Worm (Caenorhabditis elegans) whole organism, young adult: ENCODE measurements around the gene H23L24.4.
A peak's percentile ranks its signal among the peaks of the same experiment; 100 is the strongest.

Experiments used
- B0035.1 ChIP-seq: sonication (generic microtip); optimal IDR thresholded peaks from 2 replicates; lab custom pipeline; 2016; ENCODE audit warnings: missing genetic modification characterization, mild to moderate bottlenecking, missing compliant biosample characterization, missing genotype, missing genetic modification reagents
- D2030.7 ChIP-seq: fragments of 200-800 bp; sonication (Bioruptor generic); IDR thresholded peaks from 2 replicates; pipeline ENCODE4 v1.3.6; 2022; ENCODE audit warnings: missing genetic modification reagents, missing genetic modification characterization, missing compliant biosample characterization
- F49E8.2 ChIP-seq: sonication (generic microtip); optimal IDR thresholded peaks from 3 replicates; lab custom pipeline; 2017; ENCODE audit warnings: missing genetic modification characterization, mild to moderate bottlenecking, missing compliant biosample characterization, antibody characterized with exemption, moderate library complexity; ENCODE audit not compliant: insufficient read depth
- F52B5.7 ChIP-seq: sonication (generic microtip); optimal IDR thresholded peaks from 2 replicates; lab custom pipeline; 2016; ENCODE audit warnings: mild to moderate bottlenecking, missing genetic modification characterization, missing compliant biosample characterization
- F57A8.1 ChIP-seq: fragments of 200-800 bp; sonication (Bioruptor generic); optimal IDR thresholded peaks from 2 replicates; lab custom pipeline; 2018; ENCODE audit warnings: mild to moderate bottlenecking, missing genetic modification characterization, moderate library complexity, missing compliant biosample characterization
- T07F8.4 ChIP-seq: sonication (generic microtip); optimal IDR thresholded peaks from 2 replicates; lab custom pipeline; 2016; ENCODE audit warnings: mild to moderate bottlenecking, missing genetic modification characterization, moderate library complexity, missing compliant biosample characterization
- T26A5.8 ChIP-seq: sonication (generic microtip); optimal IDR thresholded peaks from 2 replicates; lab custom pipeline; 2016; ENCODE audit warnings: missing genetic modification characterization, missing compliant biosample characterization
- Y56A3A.18 ChIP-seq: fragments of 200-800 bp; sonication (Bioruptor generic); IDR thresholded peaks from 2 replicates; pipeline ENCODE4 v1.3.6; 2022; ENCODE audit warnings: missing genetic modification reagents, missing genetic modification characterization, missing compliant biosample characterization
- Y95B8A.8 ChIP-seq: fragments of 200-800 bp; sonication (Bioruptor generic); IDR thresholded peaks from 2 replicates; pipeline ENCODE4 v1.3.6; 2022; ENCODE audit warnings: missing genetic modification reagents, missing genetic modification characterization, missing compliant biosample characterization
- ZK185.1 ChIP-seq: sonication (generic microtip); optimal IDR thresholded peaks from 2 replicates; lab custom pipeline; 2016; ENCODE audit warnings: mild to moderate bottlenecking, missing genetic modification characterization, missing compliant biosample characterization; ENCODE audit not compliant: poor library complexity, severe bottlenecking
- akir-1 ChIP-seq: fragments of 200-800 bp; sonication (Bioruptor generic); optimal IDR thresholded peaks from 2 replicates; lab custom pipeline; 2018; ENCODE audit warnings: mild to moderate bottlenecking, missing genetic modification characterization, moderate library complexity, missing compliant biosample characterization
- ama-1 ChIP-seq, 3 experiments: fragments of 150-350 bp in 1 of 3; sonication (generic microtip) in 2 of 3; optimal IDR thresholded peaks; 2 replicates each; lab custom pipeline; 2014 to 2018; ENCODE audit warnings: missing biosample characterization in 2 of 3, missing genetic modification characterization in 2 of 3, missing genetic modification reagents in 2 of 3
- aptf-2 ChIP-seq: fragments of 200-800 bp; sonication (Bioruptor generic); conservative IDR thresholded peaks from 2 replicates; pipeline ENCODE4 v1.3.6; 2022; ENCODE audit warnings: missing genetic modification reagents, missing genetic modification characterization, missing compliant biosample characterization
- aptf-3 ChIP-seq: fragments of 200-800 bp; sonication (Bioruptor generic); IDR thresholded peaks from 2 replicates; pipeline ENCODE4 v1.3.6; 2022; ENCODE audit warnings: missing genetic modification characterization, missing compliant biosample characterization
- ceh-40 ChIP-seq: fragments of 200-800 bp; sonication (Bioruptor generic); IDR thresholded peaks from 2 replicates; pipeline ENCODE4 v1.3.6; 2022; ENCODE audit warnings: missing genetic modification characterization, missing compliant biosample characterization
- die-1 ChIP-seq: sonication (generic microtip); optimal IDR thresholded peaks from 2 replicates; lab custom pipeline; 2016; ENCODE audit warnings: missing genotype, mild to moderate bottlenecking, missing genetic modification characterization, missing compliant biosample characterization
- dpl-1 ChIP-seq: fragments of 150-350 bp; optimal IDR thresholded peaks from 2 replicates; lab custom pipeline; 2014; ENCODE audit warnings: missing biosample characterization, missing genetic modification reagents, missing genetic modification characterization
- ets-4 ChIP-seq: fragments of 200-800 bp; sonication (Bioruptor generic); optimal IDR thresholded peaks from 2 replicates; lab custom pipeline; 2018; ENCODE audit warnings: mild to moderate bottlenecking, missing genetic modification characterization, missing compliant biosample characterization
- gei-17 ChIP-seq: fragments of 200-800 bp; sonication (Bioruptor generic); optimal IDR thresholded peaks from 2 replicates; lab custom pipeline; 2018; ENCODE audit warnings: mild to moderate bottlenecking, missing genetic modification characterization, missing compliant biosample characterization
- him-1 ChIP-seq: sonication (generic microtip); optimal IDR thresholded peaks from 2 replicates; lab custom pipeline; 2016; ENCODE audit warnings: missing genotype, missing genetic modification reagents, missing genetic modification characterization, missing compliant biosample characterization
- hlh-12 ChIP-seq: sonication (generic microtip); optimal IDR thresholded peaks from 2 replicates; lab custom pipeline; 2016; ENCODE audit warnings: missing genetic modification characterization, missing compliant biosample characterization
- hmg-1.2 ChIP-seq: fragments of 200-800 bp; sonication (Bioruptor generic); IDR thresholded peaks from 2 replicates; pipeline ENCODE4 v1.3.6; 2022; ENCODE audit warnings: missing genetic modification reagents, missing genetic modification characterization, missing compliant biosample characterization
- hmg-20 ChIP-seq: fragments of 200-800 bp; sonication (Bioruptor generic); IDR thresholded peaks from 2 replicates; pipeline ENCODE4 v1.3.6; 2022; ENCODE audit warnings: missing genetic modification reagents, missing genetic modification characterization, missing compliant biosample characterization
- hrde-1 ChIP-seq: sonication (generic microtip); optimal IDR thresholded peaks from 2 replicates; lab custom pipeline; 2016; ENCODE audit warnings: missing genetic modification characterization, mild to moderate bottlenecking, missing compliant biosample characterization, moderate library complexity, missing genotype, missing genetic modification reagents, borderline replicate concordance
- hsf-1 ChIP-seq: fragments of 200-800 bp; sonication (Bioruptor generic); IDR thresholded peaks from 2 replicates; pipeline ENCODE4 v1.3.6; 2022; ENCODE audit warnings: missing genetic modification reagents, missing genetic modification characterization, missing compliant biosample characterization
- let-607 ChIP-seq, 2 experiments: fragments of 200-800 bp in 1 of 2; sonication (Bioruptor generic) in 1 of 2; sonication (generic microtip) in 1 of 2; optimal IDR thresholded peaks; 2 replicates each; lab custom pipeline; 2016 to 2018; ENCODE audit warnings: mild to moderate bottlenecking in 2 of 2, missing compliant biosample characterization in 2 of 2, missing genetic modification characterization in 2 of 2, moderate library complexity in 2 of 2, missing genotype in 1 of 2
- lin-26 ChIP-seq: fragments of 200-800 bp; sonication (Bioruptor generic); IDR thresholded peaks from 2 replicates; pipeline ENCODE4 v1.3.6; 2022; ENCODE audit warnings: missing genetic modification reagents, missing genetic modification characterization, missing compliant biosample characterization
- lin-40 ChIP-seq: sonication (generic microtip); optimal IDR thresholded peaks from 2 replicates; lab custom pipeline; 2016; ENCODE audit warnings: missing genetic modification characterization, mild to moderate bottlenecking, missing compliant biosample characterization, missing genotype, missing genetic modification reagents
- lir-1 ChIP-seq: fragments of 200-800 bp; sonication (Bioruptor generic); conservative IDR thresholded peaks from 2 replicates; pipeline ENCODE4 v1.3.6; 2022; ENCODE audit warnings: missing genetic modification reagents, missing genetic modification characterization, missing compliant biosample characterization
- madf-3 ChIP-seq: fragments of 200-800 bp; sonication (Bioruptor generic); IDR thresholded peaks from 2 replicates; pipeline ENCODE4 v1.3.6; 2022; ENCODE audit warnings: missing genetic modification reagents, missing genetic modification characterization, missing compliant biosample characterization
- mes-4 ChIP-seq: sonication (generic microtip); optimal IDR thresholded peaks from 2 replicates; lab custom pipeline; 2016; ENCODE audit warnings: missing genotype, missing genetic modification characterization, missing compliant biosample characterization
- nhr-90 ChIP-seq: sonication (generic microtip); optimal IDR thresholded peaks from 2 replicates; lab custom pipeline; 2016; ENCODE audit warnings: missing genotype, mild to moderate bottlenecking, missing genetic modification characterization, missing compliant biosample characterization
- rcor-1 ChIP-seq: fragments of 200-800 bp; sonication (Bioruptor generic); IDR thresholded peaks from 2 replicates; pipeline ENCODE4 v1.3.6; 2022; ENCODE audit warnings: missing genetic modification reagents, missing genetic modification characterization, missing compliant biosample characterization
- repo-1 ChIP-seq: sonication (generic microtip); optimal IDR thresholded peaks from 2 replicates; lab custom pipeline; 2017; ENCODE audit warnings: mild to moderate bottlenecking, missing genetic modification characterization, missing compliant biosample characterization
- rpc-1 ChIP-seq, 2 experiments: fragments of 150-350 bp in 1 of 2; sonication (generic microtip) in 1 of 2; optimal IDR thresholded peaks; 2 replicates each; lab custom pipeline; 2014 to 2018; ENCODE audit warnings: missing biosample characterization in 1 of 2, missing genetic modification characterization in 1 of 2, missing genetic modification reagents in 1 of 2, missing genotype in 1 of 2
- sdz-38 ChIP-seq: sonication (generic microtip); optimal IDR thresholded peaks from 2 replicates; lab custom pipeline; 2016; ENCODE audit warnings: missing genotype, missing genetic modification characterization, missing compliant biosample characterization
- snpc-4 ChIP-seq, 5 experiments: fragments of 150-350 bp in 1 of 5; sonication (generic microtip) in 4 of 5; optimal IDR thresholded peaks; 2 replicates each; lab custom pipeline; 2014 to 2018; ENCODE audit warnings: missing genetic modification characterization in 5 of 5, missing biosample characterization in 3 of 5, antibody characterized with exemption in 2 of 5, mild to moderate bottlenecking in 2 of 5, missing compliant biosample characterization in 2 of 5, missing genotype in 2 of 5, moderate library complexity in 2 of 5, missing genetic modification reagents in 1 of 5
- tbx-9 ChIP-seq: sonication (generic microtip); optimal IDR thresholded peaks from 2 replicates; lab custom pipeline; 2016; ENCODE audit warnings: borderline replicate concordance, missing genetic modification characterization, inconsistent platforms, missing compliant biosample characterization
- zfh-2 ChIP-seq: fragments of 200-800 bp; sonication (Bioruptor generic); conservative IDR thresholded peaks from 2 replicates; pipeline ENCODE4 v1.3.6; 2022; ENCODE audit warnings: missing genetic modification reagents, missing genetic modification characterization, missing compliant biosample characterization
- ztf-18 ChIP-seq: sonication (generic microtip); optimal IDR thresholded peaks from 2 replicates; lab custom pipeline; 2016; ENCODE audit warnings: missing genotype, mild to moderate bottlenecking, missing genetic modification characterization, missing compliant biosample characterization
- ztf-26 ChIP-seq: sonication (generic microtip); optimal IDR thresholded peaks from 2 replicates; lab custom pipeline; 2017; ENCODE audit warnings: missing genetic modification characterization, missing compliant biosample characterization
- ztf-6 ChIP-seq: fragments of 200-800 bp; sonication (Bioruptor generic); IDR thresholded peaks from 2 replicates; pipeline ENCODE4 v1.3.6; 2022; ENCODE audit warnings: missing genetic modification reagents, missing genetic modification characterization, missing compliant biosample characterization

The H23L24.4 gene

ce11 chrIV:8708046-8708445, 2.6 kb upstream of the H23L24.4 start:
- TF ChIP-seq hsf-1 (no peak), hmg-20 (GFP tag; lab: Robert Waterston, UW) (no peak), gei-17 (no peak), F57A8.1 (GFP tag; lab: Kevin White, UChicago) (no peak), tbx-9 (no peak), T07F8.4 (tag; lab: Kevin White, UChicago) (no peak), zfh-2 (GFP tag; lab: Robert Waterston, UW) (no peak), ceh-40 (GFP tag; lab: Robert Waterston, UW) (no peak), snpc-4 (GFP tag; optimal IDR thresholded peaks at IDR 0.05; lab: Kevin White, UChicago) (no peak), snpc-4 (tag; optimal IDR thresholded peaks at IDR 0.05; lab: Kevin White, UChicago) (no peak), dpl-1 (no peak), ama-1 (optimal IDR thresholded peaks at IDR 0.05; lab: Kevin White, UChicago) (no peak), ama-1 (GFP tag; optimal IDR thresholded peaks at IDR 0.05; lab: Kevin White, UChicago) (no peak), repo-1 (tag; lab: Kevin White, UChicago) (no peak), ztf-26 (no peak), akir-1 (GFP tag; lab: Kevin White, UChicago) (no peak), hmg-1.2 (GFP tag; lab: Robert Waterston, UW) (no peak), B0035.1 (tag; lab: Kevin White, UChicago) (no peak), ets-4 (GFP tag; lab: Kevin White, UChicago) (no peak), F52B5.7 (tag; lab: Kevin White, UChicago) (no peak)
- TF ChIP-seq, all 124 proteins: peak for 0

ce11 chrIV:8697436-8697835, 8.0 kb downstream of the H23L24.4 start, which contains the start of gene ttll-11:
TSS of gene ttll-11 (plus strand) at chrIV:8697736.
- no peak for TF ChIP-seq ZK185.1 (tag; lab: Kevin White, UChicago)
- TF ChIP-seq Y56A3A.18 (GFP tag; lab: Robert Waterston, UW) = no peak
- no peak for TF ChIP-seq F52B5.7 (tag; lab: Kevin White, UChicago)
- TF ChIP-seq F49E8.2 = no peak
- no peak for TF ChIP-seq hrde-1
- no peak for TF ChIP-seq rcor-1
- TF ChIP-seq him-1 (tag; lab: Kevin White, UChicago) = no peak
- no peak for TF ChIP-seq hsf-1
- no peak for TF ChIP-seq lin-26 (GFP tag; lab: Robert Waterston, UW)
- no peak for TF ChIP-seq aptf-2
- no peak for TF ChIP-seq snpc-4 (GFP tag; optimal IDR thresholded peaks at IDR 0.05; lab: Kevin White, UChicago)
- TF ChIP-seq snpc-4 (tag; optimal IDR thresholded peaks at IDR 0.05; lab: Kevin White, UChicago) = no peak
- TF ChIP-seq F57A8.1 (GFP tag; lab: Kevin White, UChicago) = no peak
- TF ChIP-seq mes-4 = no peak
- TF ChIP-seq, all 124 proteins: peak for 0

DNA sequence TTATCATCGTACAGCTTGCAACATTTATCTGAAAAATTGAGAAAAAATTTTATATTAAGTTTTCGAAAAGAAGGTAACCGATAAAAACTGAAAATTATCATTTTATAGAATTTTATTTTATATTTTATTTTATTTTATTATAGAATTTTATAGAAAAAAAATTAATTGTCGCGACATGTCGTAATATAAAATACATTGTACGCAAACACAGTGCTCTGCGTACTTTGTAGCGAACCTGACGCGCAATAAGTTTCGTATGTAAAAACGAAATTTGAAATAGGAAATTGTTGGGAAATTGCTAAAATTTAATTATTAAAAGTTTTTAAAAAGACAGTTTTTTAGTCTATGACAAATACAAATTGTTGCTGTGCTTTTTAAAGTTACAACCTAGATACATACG, 13.9 kb downstream of the H23L24.4 start, which contains the start of the genes hst-1 and ints-6:
Gene hst-1 (minus strand): TSS at position 28 of the 400 bp plus-strand sequence.
Gene ints-6 (plus strand): TSS at position 260 of the 400 bp plus-strand sequence.
- TF ChIP-seq F57A8.1 (GFP tag; lab: Kevin White, UChicago) (no peak), ztf-18 (tag; lab: Kevin White, UChicago) (peak; percentile 5)

ce11 chrIV:8687605-8688191, 17.7 kb downstream of the H23L24.4 start, which contains the start of gene snrp-3:
TSS of gene snrp-3 (minus strand) at chrIV:8687810.
- TF ChIP-seq hlh-12 (tag; lab: Kevin White, UChicago) (no peak), rpc-1 (optimal IDR thresholded peaks at IDR 0.05; lab: Kevin White, UChicago) (no peak), rpc-1 (tag; optimal IDR thresholded peaks at IDR 0.05; lab: Kevin White, UChicago) (no peak), sdz-38 (tag; lab: Kevin White, UChicago) (no peak), aptf-3 (GFP tag; lab: Robert Waterston, UW) (no peak), Y95B8A.8 (GFP tag; lab: Robert Waterston, UW) (no peak), madf-3 (GFP tag; lab: Robert Waterston, UW) (0 out of 2 replicates have a peak, but pooled peaks have one; percentile 31), let-607 (tag; optimal IDR thresholded peaks at IDR 0.05; lab: Kevin White, UChicago) (peak in 1 of 2 experiments; percentile 12), ztf-6 (GFP tag; lab: Robert Waterston, UW) (no peak), die-1 (tag; lab: Kevin White, UChicago) (no peak), F52B5.7 (tag; lab: Kevin White, UChicago) (no peak), akir-1 (GFP tag; lab: Kevin White, UChicago) (no peak), lir-1 (GFP tag; lab: Robert Waterston, UW) (0 out of 2 replicates have a peak, but pooled peaks have one; percentile 13), lin-40 (peak; percentile 81), ztf-26 (no peak), T26A5.8 (tag; lab: Kevin White, UChicago) (no peak), nhr-90 (no peak), D2030.7 (GFP tag; lab: Robert Waterston, UW) (peak; percentile 71)
